Worm (Caenorhabditis elegans): ENCODE data around the gene pho-13.
A peak's percentile ranks its signal among the peaks of the same experiment; 100 is the strongest.

Gene pho-13

DNA sequence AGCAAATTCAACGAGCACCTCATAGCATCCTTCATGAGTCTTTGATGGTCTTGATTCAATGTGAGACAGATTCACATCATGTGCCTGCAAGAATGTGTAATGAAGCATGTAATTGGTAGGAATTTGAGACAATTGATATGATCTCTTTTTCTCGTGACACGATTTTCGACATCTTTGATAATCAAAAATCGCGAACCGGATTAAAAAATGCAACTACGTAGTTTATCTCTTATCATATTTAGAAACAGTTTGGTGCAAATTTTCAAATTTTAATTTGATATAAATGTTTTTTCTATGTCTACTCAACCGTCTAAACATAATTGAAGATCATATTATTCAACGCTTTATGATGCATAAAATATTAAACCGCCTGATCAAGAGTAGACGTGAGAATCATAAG lies 42.5 kb downstream of the pho-13 start:
- TF ChIP-seq elt-3 (tag; optimal IDR thresholded peaks at IDR 0.05) (peak in 2 of 6 experiments; percentile 13 to 55), efl-1 (optimal IDR thresholded peaks at IDR 0.05) (no peak), efl-1 (GFP tag; optimal IDR thresholded peaks at IDR 0.05 in 1 of 2) (no peak), nhr-85 (tag) (peak; percentile 80), lin-15B (tag; optimal IDR thresholded peaks at IDR 0.05) (no peak), nhr-20 (tag; optimal IDR thresholded peaks at IDR 0.05) (peak; percentile 17), nhr-19 (GFP tag; conservative IDR thresholded peaks at IDR 0.05) (0 out of 2 replicates have a peak, but pooled peaks have one; percentile 9), lin-14 (GFP tag; optimal IDR thresholded peaks at IDR 0.05) (peak; percentile 30), blmp-1 (tag; optimal IDR thresholded peaks at IDR 0.05) (peak; percentile 3), dpl-1 (GFP tag; optimal IDR thresholded peaks at IDR 0.05) (no peak), aly-2 (tag; optimal IDR thresholded peaks at IDR 0.05) (no peak)

DNA sequence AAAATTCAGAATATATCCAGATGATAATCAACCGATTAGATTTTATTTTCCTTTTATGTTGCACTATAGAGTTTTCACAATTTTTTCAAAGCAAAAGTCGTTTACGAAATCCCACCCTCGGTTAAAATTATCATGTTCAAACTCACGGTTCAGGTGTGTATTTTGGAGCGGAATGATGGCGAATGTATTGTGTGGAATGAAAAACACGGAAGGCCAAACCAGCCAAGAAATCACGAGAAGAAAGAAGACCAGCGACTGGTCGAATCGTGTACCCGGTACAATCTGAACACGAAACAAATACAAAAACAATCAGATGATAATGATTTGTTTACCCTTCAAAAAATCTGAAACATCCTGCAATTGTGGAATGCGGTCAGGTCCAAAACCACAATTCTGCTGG lies 43.5 kb downstream of the pho-13 start:
- TF ChIP-seq egl-13 (tag; optimal IDR thresholded peaks at IDR 0.05) = no peak
- no peak for TF ChIP-seq hlh-4 (tag; optimal IDR thresholded peaks at IDR 0.05)
- no peak for TF ChIP-seq nhr-77 (tag; optimal IDR thresholded peaks at IDR 0.05)
- no peak for TF ChIP-seq nhr-237 (tag; optimal IDR thresholded peaks at IDR 0.05)
- no peak for TF ChIP-seq hlh-17 (GFP tag; optimal IDR thresholded peaks at IDR 0.05; ENCODE audit: borderline replicate concordance)
- no peak for TF ChIP-seq nhr-90 (tag; optimal IDR thresholded peaks at IDR 0.05; ENCODE audit: poor library complexity)
- TF ChIP-seq swsn-7 (tag; optimal IDR thresholded peaks at IDR 0.05) = no peak
- TF ChIP-seq efl-1 (optimal IDR thresholded peaks at IDR 0.05) = no peak
- TF ChIP-seq efl-1 (GFP tag; optimal IDR thresholded peaks at IDR 0.05 in 1 of 2) = peak in 1 of 2 experiments; percentile 44

DNA sequence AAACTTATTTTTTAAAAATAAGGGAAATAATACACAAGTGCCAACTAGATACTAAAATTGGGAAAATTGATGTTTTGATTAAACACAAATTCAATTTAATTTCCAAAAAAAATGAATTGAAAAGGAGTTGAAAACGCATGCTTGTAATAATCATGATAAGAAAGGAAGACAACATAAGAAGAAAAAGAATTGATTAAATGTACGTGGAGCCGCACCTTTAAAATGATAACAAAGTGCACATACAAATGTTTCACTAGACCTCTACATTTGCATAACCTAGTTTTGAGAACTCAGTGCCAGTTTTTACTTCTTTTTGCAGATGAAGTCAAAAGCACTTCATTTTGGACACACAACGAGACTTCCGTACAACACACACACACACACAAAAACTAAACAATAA lies 45.1 kb downstream of the pho-13 start:
- TF ChIP-seq elt-2 (tag; optimal IDR thresholded peaks at IDR 0.05) (peak; percentile 9), fkh-10 (GFP tag; optimal IDR thresholded peaks at IDR 0.05) (no peak)

DNA sequence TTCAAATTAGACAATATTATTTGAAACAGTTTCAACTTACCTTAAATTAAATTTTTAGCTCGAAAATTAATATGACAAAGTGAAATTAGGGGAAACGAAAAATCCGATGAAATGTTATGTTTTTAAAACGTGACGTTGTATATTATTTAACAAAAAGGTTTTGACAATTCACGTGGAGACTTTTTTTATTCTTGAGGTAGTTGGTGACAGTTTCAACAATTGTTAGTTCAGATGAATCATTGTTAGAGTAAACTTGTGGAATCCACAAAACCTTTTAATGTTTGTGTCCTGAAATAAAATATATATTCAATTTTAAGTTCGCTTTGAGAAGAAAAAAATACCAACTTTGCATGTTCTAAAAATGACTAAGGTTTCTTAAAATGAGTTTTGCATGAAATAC lies 47.3 kb downstream of the pho-13 start, which contains the start of gene fut-1:
fut-1 (minus strand) TSS at position 101 of the 400 bp plus-strand sequence.
- no peak for TF ChIP-seq ets-5 (GFP tag; IDR thresholded peaks at IDR 0.05)
- no peak for TF ChIP-seq elt-2 (tag; optimal IDR thresholded peaks at IDR 0.05)
- no peak for TF ChIP-seq grh-1 (GFP tag; IDR thresholded peaks at IDR 0.05)
- no peak for TF ChIP-seq unc-86 (tag; optimal IDR thresholded peaks at IDR 0.05)
- TF ChIP-seq hpl-2 (GFP tag; optimal IDR thresholded peaks at IDR 0.05) = no peak
- no peak for TF ChIP-seq nhr-77 (tag; optimal IDR thresholded peaks at IDR 0.05)
- TF ChIP-seq ama-1 (optimal IDR thresholded peaks at IDR 0.05) = no peak
- no peak for TF ChIP-seq efl-1 (optimal IDR thresholded peaks at IDR 0.05)
- TF ChIP-seq efl-1 (GFP tag; optimal IDR thresholded peaks at IDR 0.05 in 1 of 2) = no peak
- TF ChIP-seq jun-1 (tag; optimal IDR thresholded peaks at IDR 0.05) = no peak
- no peak for TF ChIP-seq lin-14 (GFP tag; optimal IDR thresholded peaks at IDR 0.05)

DNA sequence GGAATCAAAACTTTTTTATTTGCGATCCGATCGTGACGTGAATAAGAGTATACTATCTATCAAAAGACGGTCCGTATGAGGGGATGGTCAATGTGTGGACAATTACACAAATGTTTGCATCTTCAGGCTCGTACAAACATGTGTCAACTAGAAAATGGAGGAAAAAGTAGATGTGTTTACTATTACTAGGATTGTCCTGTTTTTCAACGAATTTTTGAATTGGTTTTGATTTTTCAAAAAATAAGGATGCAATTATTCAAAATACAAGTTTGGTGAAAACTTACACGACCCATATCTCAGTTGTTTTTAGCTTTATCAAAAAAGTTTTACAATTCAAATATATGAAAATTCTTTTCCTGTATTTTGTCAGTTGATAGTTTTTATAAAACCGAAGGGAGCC lies 51.6 kb downstream of the pho-13 start, which contains the start of gene K08F8.7:
K08F8.7 (minus strand) TSS at position 101 of the 400 bp plus-strand sequence.
- TF ChIP-seq lin-15B (tag; optimal IDR thresholded peaks at IDR 0.05) = no peak
- TF ChIP-seq isw-1 (GFP tag; IDR thresholded peaks at IDR 0.05) = no peak
- no peak for TF ChIP-seq mab-9 (GFP tag; IDR thresholded peaks at IDR 0.05)
- TF ChIP-seq lin-39 (tag; optimal IDR thresholded peaks at IDR 0.05) = no peak
- no peak for TF ChIP-seq ceh-8 (GFP tag; optimal IDR thresholded peaks at IDR 0.05)
- no peak for TF ChIP-seq pax-3 (tag; optimal IDR thresholded peaks at IDR 0.05)
- TF ChIP-seq elt-3 (tag; optimal IDR thresholded peaks at IDR 0.05) = no peak
- TF ChIP-seq ztf-4 (tag; optimal IDR thresholded peaks at IDR 0.05) = no peak
- TF ChIP-seq aha-1 (tag; optimal IDR thresholded peaks at IDR 0.05) = no peak
- no peak for TF ChIP-seq ceh-90 (tag; optimal IDR thresholded peaks at IDR 0.05)

All from whole organism, L1 larva.